Worm (Caenorhabditis elegans) whole organism, L2 larva: ENCODE data around the gene rhr-2.

Source experiments
- F13H6.1 ChIP-seq: sonication (generic microtip); optimal IDR thresholded peaks from 2 replicates; lab custom pipeline; 2016; ENCODE audit warnings: missing genetic modification characterization, missing compliant biosample characterization
- R02D3.7 ChIP-seq: fragments of 150-350 bp; optimal IDR thresholded peaks from 2 replicates; lab custom pipeline; 2014; ENCODE audit warnings: missing biosample characterization, missing genetic modification characterization
- Y55F3AM.14 ChIP-seq: fragments of 200-800 bp; sonication (Bioruptor generic); optimal IDR thresholded peaks from 2 replicates; lab custom pipeline; 2018; ENCODE audit warnings: mild to moderate bottlenecking, missing genetic modification characterization, missing compliant biosample characterization
- alr-1 ChIP-seq: fragments of 150-350 bp; optimal IDR thresholded peaks from 2 replicates; lab custom pipeline; 2014; ENCODE audit warnings: missing biosample characterization, missing genetic modification characterization
- aly-2 ChIP-seq: fragments of 150-350 bp; optimal IDR thresholded peaks from 2 replicates; lab custom pipeline; 2014; ENCODE audit warnings: missing biosample characterization, missing genetic modification characterization
- ama-1 ChIP-seq: fragments of 150-350 bp; optimal IDR thresholded peaks from 2 replicates; lab custom pipeline; 2018; ENCODE audit warnings: inconsistent platforms
- blmp-1 ChIP-seq: sonication (generic microtip); optimal IDR thresholded peaks from 2 replicates; lab custom pipeline; 2017; ENCODE audit warnings: missing genetic modification characterization, mild to moderate bottlenecking, missing compliant biosample characterization, antibody characterized with exemption, moderate library complexity; ENCODE audit not compliant: insufficient read depth
- ceh-16 ChIP-seq: fragments of 150-350 bp; optimal IDR thresholded peaks from 2 replicates; lab custom pipeline; 2014; ENCODE audit warnings: missing biosample characterization, missing genetic modification characterization
- ceh-82 ChIP-seq: fragments of 150-350 bp; optimal IDR thresholded peaks from 2 replicates; lab custom pipeline; 2014; ENCODE audit warnings: missing biosample characterization, missing genetic modification characterization
- crh-2 ChIP-seq: sonication (generic microtip); optimal IDR thresholded peaks from 2 replicates; lab custom pipeline; 2017; ENCODE audit warnings: missing biosample characterization, missing genetic modification characterization
- dmd-4 ChIP-seq: sonication (generic microtip); optimal IDR thresholded peaks from 2 replicates; lab custom pipeline; 2017; ENCODE audit warnings: missing biosample characterization, missing genetic modification characterization
- elt-1 ChIP-seq: fragments of 150-350 bp; optimal IDR thresholded peaks from 2 replicates; lab custom pipeline; 2014; ENCODE audit warnings: missing biosample characterization, missing genetic modification characterization
- elt-3 ChIP-seq: sonication (generic microtip); optimal IDR thresholded peaks from 2 replicates; lab custom pipeline; 2017; ENCODE audit warnings: missing biosample characterization, missing genetic modification characterization
- fos-1 ChIP-seq: fragments of 150-350 bp; optimal IDR thresholded peaks from 2 replicates; lab custom pipeline; 2014; ENCODE audit warnings: missing biosample characterization, missing genetic modification characterization
- gmeb-1 ChIP-seq: fragments of 150-350 bp; optimal IDR thresholded peaks from 2 replicates; lab custom pipeline; 2014; ENCODE audit warnings: missing biosample characterization, missing genetic modification characterization
- lin-13 ChIP-seq: fragments of 150-350 bp; optimal IDR thresholded peaks from 2 replicates; lab custom pipeline; 2014; ENCODE audit warnings: missing biosample characterization, missing genetic modification reagents, missing genetic modification characterization
- lin-39 ChIP-seq: fragments of 150-350 bp; optimal IDR thresholded peaks from 2 replicates; lab custom pipeline; 2014; ENCODE audit warnings: missing biosample characterization, missing genetic modification reagents, missing genetic modification characterization
- mab-5 ChIP-seq: fragments of 150-350 bp; optimal IDR thresholded peaks from 2 replicates; lab custom pipeline; 2014; ENCODE audit warnings: missing biosample characterization, missing genetic modification characterization
- mdl-1 ChIP-seq, 2 experiments: fragments of 150-350 bp in 1 of 2; sonication (generic microtip) in 1 of 2; optimal IDR thresholded peaks; 2 replicates each; lab custom pipeline; 2017; ENCODE audit warnings: missing biosample characterization in 2 of 2, missing genetic modification characterization in 2 of 2
- nhr-10 ChIP-seq: sonication (generic microtip); optimal IDR thresholded peaks from 2 replicates; lab custom pipeline; 2017; ENCODE audit warnings: missing biosample characterization, missing genetic modification characterization
- nhr-11 ChIP-seq: fragments of 150-350 bp; optimal IDR thresholded peaks from 2 replicates; lab custom pipeline; 2014; ENCODE audit warnings: missing biosample characterization, missing genetic modification characterization
- nhr-12 ChIP-seq: fragments of 150-350 bp; optimal IDR thresholded peaks from 2 replicates; lab custom pipeline; 2014; ENCODE audit warnings: missing biosample characterization, missing genetic modification characterization
- nhr-21 ChIP-seq: fragments of 150-350 bp; optimal IDR thresholded peaks from 2 replicates; lab custom pipeline; 2014; ENCODE audit warnings: missing biosample characterization, missing genetic modification characterization
- nhr-23 ChIP-seq: fragments of 150-350 bp; optimal IDR thresholded peaks from 2 replicates; lab custom pipeline; 2014; ENCODE audit warnings: missing biosample characterization, missing genetic modification reagents, missing genetic modification characterization
- nhr-237 ChIP-seq: fragments of 150-350 bp; optimal IDR thresholded peaks from 2 replicates; lab custom pipeline; 2014; ENCODE audit warnings: missing biosample characterization, missing genetic modification characterization
- nhr-6 ChIP-seq: fragments of 150-350 bp; optimal IDR thresholded peaks from 2 replicates; lab custom pipeline; 2014; ENCODE audit warnings: missing biosample characterization, missing genetic modification characterization
- nhr-77 ChIP-seq: fragments of 150-350 bp; optimal IDR thresholded peaks from 2 replicates; lab custom pipeline; 2014; ENCODE audit warnings: missing biosample characterization, missing genetic modification characterization
- peb-1 ChIP-seq: fragments of 150-350 bp; optimal IDR thresholded peaks from 2 replicates; lab custom pipeline; 2014; ENCODE audit warnings: missing biosample characterization, missing genetic modification characterization
- skn-1 ChIP-seq: sonication (generic microtip); optimal IDR thresholded peaks from 2 replicates; lab custom pipeline; 2017; ENCODE audit warnings: missing biosample characterization, missing genetic modification characterization
- sma-3 ChIP-seq: sonication (generic microtip); optimal IDR thresholded peaks from 2 replicates; lab custom pipeline; 2016; ENCODE audit warnings: missing genetic modification reagents, missing genetic modification characterization, missing compliant biosample characterization
- sma-9 ChIP-seq, 2 experiments: fragments of 150-350 bp in 1 of 2; sonication (generic microtip) in 1 of 2; optimal IDR thresholded peaks; 2 replicates each; lab custom pipeline; 2014 to 2016; ENCODE audit warnings: missing genetic modification characterization in 2 of 2, mild to moderate bottlenecking in 1 of 2, missing biosample characterization in 1 of 2, missing compliant biosample characterization in 1 of 2, missing genetic modification reagents in 1 of 2, moderate library complexity in 1 of 2
- snpc-4 ChIP-seq: fragments of 150-350 bp; optimal IDR thresholded peaks from 2 replicates; lab custom pipeline; 2014; ENCODE audit warnings: missing biosample characterization, missing genetic modification characterization
- unc-55 ChIP-seq: fragments of 150-350 bp; sonication (generic microtip); optimal IDR thresholded peaks from 3 replicates; lab custom pipeline; 2014; ENCODE audit warnings: missing biosample characterization, missing genetic modification reagents, missing genetic modification characterization
- zag-1 ChIP-seq: fragments of 150-350 bp; optimal IDR thresholded peaks from 2 replicates; lab custom pipeline; 2014; ENCODE audit warnings: missing biosample characterization, missing genetic modification characterization
- ztf-1 ChIP-seq: fragments of 200-800 bp; sonication (Bioruptor generic); conservative IDR thresholded peaks from 2 replicates; pipeline ENCODE4 v1.3.6; 2022; ENCODE audit warnings: missing genetic modification characterization, missing compliant biosample characterization
- ztf-11 ChIP-seq: sonication (generic microtip); optimal IDR thresholded peaks from 2 replicates; lab custom pipeline; 2017; ENCODE audit warnings: missing biosample characterization, missing genetic modification characterization

rhr-2 gene

DNA sequence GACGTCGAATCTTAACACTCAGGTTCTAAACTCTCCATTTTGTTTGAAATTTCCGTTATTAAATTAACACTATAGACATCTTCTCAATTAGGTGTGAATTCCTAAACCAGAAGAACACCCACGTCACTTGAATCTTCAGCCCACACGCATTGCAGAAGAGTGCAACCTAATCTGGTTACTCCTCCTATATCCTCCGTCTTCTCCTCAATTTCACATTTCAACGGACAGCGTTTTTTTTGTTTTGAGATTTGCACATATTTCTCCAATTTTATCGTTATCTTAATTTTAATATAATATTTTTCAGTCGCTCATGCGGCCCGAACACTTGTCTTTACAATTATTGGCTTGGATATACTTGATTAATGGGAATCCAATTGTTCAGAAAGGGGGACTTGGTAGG lies 27.4 kb upstream of the rhr-2 start, which contains the start of gene smoc-1:
Gene smoc-1 (plus strand): TSS at position 301 of the 400 bp plus-strand sequence.
- TF ChIP-seq lin-39 (tag; lab: Kevin White, UChicago) (no peak), crh-2 (tag; lab: Kevin White, UChicago) (no peak), R02D3.7 (no peak), mab-5 (no peak)

DNA sequence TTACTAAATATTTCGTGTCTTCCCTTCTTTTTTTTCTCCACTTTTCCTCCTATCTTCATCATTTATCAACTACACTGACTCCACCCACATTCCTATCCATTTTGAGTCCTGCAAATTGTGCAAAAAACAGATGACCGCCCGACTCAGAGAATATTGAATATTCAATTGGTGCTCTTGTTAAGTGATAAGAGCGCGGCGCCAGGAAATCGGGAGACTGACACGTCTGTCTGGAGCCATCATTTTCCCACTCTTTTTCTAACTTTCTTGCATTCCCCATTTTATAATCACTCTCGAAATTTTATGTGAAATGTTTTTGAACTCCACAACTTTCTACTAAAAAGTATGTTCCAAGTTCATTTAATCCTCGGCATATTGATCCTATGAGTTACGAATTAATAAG lies 25.9 kb upstream of the rhr-2 start:
- TF ChIP-seq blmp-1 (tag; lab: Kevin White, UChicago): no peak
- TF ChIP-seq fos-1 (tag; lab: Kevin White, UChicago): peak; percentile 57
- no peak for TF ChIP-seq gmeb-1 (tag; lab: Kevin White, UChicago)
- peak; percentile 2 for TF ChIP-seq sma-9 (GFP tag; optimal IDR thresholded peaks at IDR 0.05; lab: Kevin White, UChicago)
- TF ChIP-seq sma-9 (tag; optimal IDR thresholded peaks at IDR 0.05; lab: Kevin White, UChicago): no peak
- no peak for TF ChIP-seq unc-55 (GFP tag; lab: Kevin White, UChicago)
- TF ChIP-seq nhr-10: no peak
- no peak for TF ChIP-seq dmd-4 (tag; lab: Kevin White, UChicago)
- no peak for TF ChIP-seq lin-39 (tag; lab: Kevin White, UChicago)

DNA sequence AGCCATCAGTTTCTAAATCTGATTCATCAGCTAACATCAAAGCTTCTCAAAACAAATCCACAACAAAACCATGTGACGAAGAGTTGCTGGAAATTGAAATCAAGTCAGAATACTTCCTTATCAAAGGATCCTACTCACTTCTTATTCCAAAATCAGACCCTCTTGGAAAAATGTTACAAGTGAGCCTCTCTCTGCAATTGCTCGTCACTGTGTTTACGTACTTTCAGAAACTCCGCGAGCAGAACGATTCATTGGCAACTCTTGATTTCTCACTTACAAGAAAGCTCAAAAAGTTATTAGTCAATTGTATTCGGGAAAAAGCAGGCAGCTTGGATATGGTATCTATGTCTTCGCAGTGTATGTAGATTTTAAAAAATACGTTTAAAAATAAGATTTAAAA lies 21.5 kb upstream of the rhr-2 start:
- TF ChIP-seq R02D3.7 (no peak), alr-1 (tag; lab: Kevin White, UChicago) (no peak), ceh-82 (tag; lab: Kevin White, UChicago) (no peak), nhr-23 (tag; lab: Kevin White, UChicago) (no peak), dmd-4 (tag; lab: Kevin White, UChicago) (no peak), blmp-1 (tag; lab: Kevin White, UChicago) (no peak), skn-1 (tag; lab: Kevin White, UChicago) (no peak), sma-3 (GFP tag; lab: Kevin White, UChicago) (no peak), sma-9 (GFP tag; optimal IDR thresholded peaks at IDR 0.05; lab: Kevin White, UChicago) (no peak), sma-9 (tag; optimal IDR thresholded peaks at IDR 0.05; lab: Kevin White, UChicago) (no peak), nhr-6 (tag; lab: Kevin White, UChicago) (no peak), zag-1 (tag; lab: Kevin White, UChicago) (no peak), Y55F3AM.14 (GFP tag; lab: Kevin White, UChicago) (no peak)

DNA sequence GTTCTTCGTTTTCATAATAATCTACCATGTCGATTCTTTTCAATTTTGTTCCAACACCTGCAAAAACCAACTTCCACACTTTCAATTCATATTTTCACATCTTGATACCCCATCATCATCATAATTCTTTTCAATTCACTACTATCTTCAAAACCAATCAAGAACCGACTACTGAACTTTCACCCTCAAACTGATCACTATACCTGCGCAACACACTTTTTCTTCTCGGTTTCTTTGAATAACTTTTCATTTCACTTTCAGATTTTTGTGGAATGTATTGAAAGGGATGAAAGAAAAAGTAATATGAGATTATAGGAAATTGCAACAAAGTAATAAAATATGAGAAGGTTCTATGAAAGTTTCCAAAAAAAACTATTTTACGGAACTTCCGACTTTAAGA lies 11.1 kb upstream of the rhr-2 start:
- TF ChIP-seq dmd-4 (tag; lab: Kevin White, UChicago): no peak
- peak; percentile 69 for TF ChIP-seq blmp-1 (tag; lab: Kevin White, UChicago)

DNA sequence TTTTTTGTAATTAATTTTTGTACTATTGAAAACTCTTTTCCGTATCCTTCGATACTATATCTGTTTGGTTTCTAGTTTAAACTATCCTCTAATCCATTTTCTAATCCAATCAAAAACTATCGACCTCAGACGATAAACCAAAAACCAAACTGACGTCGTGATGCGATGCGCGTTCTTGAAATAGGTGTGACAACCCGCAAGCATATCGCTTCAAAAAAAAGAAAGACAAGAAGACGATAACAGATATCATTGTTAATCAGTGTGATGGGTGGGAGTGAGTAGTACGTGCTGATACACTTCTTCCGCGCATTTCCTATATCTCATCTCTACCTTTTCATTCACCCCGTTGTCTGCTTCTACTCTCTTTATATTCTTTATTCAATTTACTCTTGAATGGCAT lies 9.9 kb upstream of the rhr-2 start, which contains the start of gene T04F3.1:
Gene T04F3.1 (plus strand): TSS at position 246 of the 400 bp plus-strand sequence.
- peak; percentile 41 for TF ChIP-seq nhr-21 (tag; lab: Kevin White, UChicago)
- peak; percentile 75 for TF ChIP-seq sma-9 (GFP tag; optimal IDR thresholded peaks at IDR 0.05; lab: Kevin White, UChicago)
- no peak for TF ChIP-seq sma-9 (tag; optimal IDR thresholded peaks at IDR 0.05; lab: Kevin White, UChicago)
- no peak for TF ChIP-seq F13H6.1 (tag; lab: Kevin White, UChicago)

DNA sequence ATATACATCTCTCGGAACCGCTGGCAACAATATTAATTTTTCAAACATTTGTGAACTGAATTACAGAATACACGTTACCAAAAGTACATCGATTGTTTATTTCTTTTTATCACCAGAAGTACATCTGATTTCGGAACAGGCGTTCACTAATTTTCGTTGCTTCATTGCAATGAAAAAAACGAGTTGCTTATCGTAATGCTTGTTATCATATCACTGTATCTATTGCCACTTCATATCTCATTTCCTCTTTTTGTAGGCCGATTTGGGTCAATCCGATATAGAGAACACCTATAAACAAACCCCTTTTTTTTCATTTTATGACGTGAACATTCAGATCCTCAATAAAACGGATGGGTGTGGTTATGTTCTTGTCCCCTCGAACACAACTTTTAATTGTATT lies 7.4 kb upstream of the rhr-2 start:
- TF ChIP-seq ztf-11 (tag; lab: Kevin White, UChicago) (no peak), mdl-1 (tag; optimal IDR thresholded peaks at IDR 0.05; lab: Kevin White, UChicago) (no peak), blmp-1 (tag; lab: Kevin White, UChicago) (no peak), nhr-10 (no peak), nhr-6 (tag; lab: Kevin White, UChicago) (no peak), ceh-16 (tag; lab: Kevin White, UChicago) (no peak), nhr-77 (tag; lab: Kevin White, UChicago) (no peak), R02D3.7 (no peak), gmeb-1 (tag; lab: Kevin White, UChicago) (no peak), Y55F3AM.14 (GFP tag; lab: Kevin White, UChicago) (no peak), ama-1 (lab: Kevin White, UChicago) (no peak), elt-1 (tag; lab: Kevin White, UChicago) (no peak)

DNA sequence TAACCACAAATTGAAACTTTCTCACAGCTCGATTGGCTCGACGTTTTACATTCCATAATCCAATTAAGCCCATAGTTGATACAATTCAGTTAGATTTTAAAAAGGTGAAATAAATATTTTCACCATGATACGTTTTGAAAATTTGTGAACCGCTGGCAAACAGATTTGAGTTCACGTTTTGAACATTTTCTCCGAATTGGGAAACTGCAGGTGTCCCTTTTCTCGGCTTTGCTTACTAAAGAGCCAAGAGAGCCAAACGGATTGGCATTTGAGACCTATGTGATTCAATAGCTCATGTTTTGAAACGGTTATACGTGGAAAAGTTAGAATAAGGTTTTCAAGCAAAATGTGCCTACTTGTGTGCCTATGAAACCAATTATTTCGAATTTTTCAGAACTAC lies 6.9 kb upstream of the rhr-2 start, which contains the start of gene spe-42:
Gene spe-42 (minus strand): TSS at position 101 of the 400 bp plus-strand sequence.
- TF ChIP-seq ceh-16 (tag; lab: Kevin White, UChicago): no peak
- TF ChIP-seq ztf-1: no peak
- no peak for TF ChIP-seq snpc-4 (tag; lab: Kevin White, UChicago)
- no peak for TF ChIP-seq mdl-1 (tag; optimal IDR thresholded peaks at IDR 0.05; lab: Kevin White, UChicago)
- TF ChIP-seq elt-3 (tag; lab: Kevin White, UChicago): no peak
- no peak for TF ChIP-seq nhr-12
- no peak for TF ChIP-seq nhr-10
- no peak for TF ChIP-seq nhr-6 (tag; lab: Kevin White, UChicago)
- TF ChIP-seq R02D3.7: no peak
- TF ChIP-seq alr-1 (tag; lab: Kevin White, UChicago): no peak
- no peak for TF ChIP-seq nhr-77 (tag; lab: Kevin White, UChicago)
- no peak for TF ChIP-seq dmd-4 (tag; lab: Kevin White, UChicago)
- TF ChIP-seq nhr-23 (tag; lab: Kevin White, UChicago): no peak
- no peak for TF ChIP-seq nhr-11 (tag; lab: Kevin White, UChicago)
- no peak for TF ChIP-seq nhr-237 (tag; lab: Kevin White, UChicago)
- TF ChIP-seq peb-1: no peak
- TF ChIP-seq lin-13 (GFP tag; lab: Kevin White, UChicago): no peak
- no peak for TF ChIP-seq ztf-11 (tag; lab: Kevin White, UChicago)
- no peak for TF ChIP-seq aly-2 (tag; lab: Kevin White, UChicago)
- TF ChIP-seq, all 48 proteins: peak for 0
